Worm (Caenorhabditis elegans) whole organism, early embryonic: ENCODE measurements around the gene bet-2.
A peak's percentile ranks its signal among the peaks of the same experiment; 100 is the strongest.

Source experiments
- B0310.2 ChIP-seq: sonication (generic microtip); optimal IDR thresholded peaks from 2 replicates; lab custom pipeline; 2016; ENCODE audit warnings: mild to moderate bottlenecking, missing genetic modification characterization, missing compliant biosample characterization
- F13C5.2 ChIP-seq: sonication (generic microtip); optimal IDR thresholded peaks from 2 replicates; lab custom pipeline; 2017; ENCODE audit warnings: mild to moderate bottlenecking, missing genetic modification characterization, inconsistent platforms, missing compliant biosample characterization
- aly-1 ChIP-seq: sonication (generic microtip); optimal IDR thresholded peaks from 2 replicates; lab custom pipeline; 2016; ENCODE audit warnings: missing genetic modification characterization, missing compliant biosample characterization
- ama-1 ChIP-seq: fragments of 150-350 bp; optimal IDR thresholded peaks from 2 replicates; lab custom pipeline; 2014
- ceh-13 ChIP-seq: fragments of 200-800 bp; sonication (Bioruptor generic); optimal IDR thresholded peaks from 2 replicates; lab custom pipeline; 2018; ENCODE audit warnings: mild to moderate bottlenecking, missing genetic modification characterization, missing compliant biosample characterization
- ceh-36 ChIP-seq: sonication (generic microtip); optimal IDR thresholded peaks from 2 replicates; lab custom pipeline; 2016; ENCODE audit warnings: missing genetic modification characterization, inconsistent platforms, missing compliant biosample characterization
- ets-7 ChIP-seq: sonication (generic microtip); optimal IDR thresholded peaks from 2 replicates; lab custom pipeline; 2016; ENCODE audit warnings: missing genotype, missing genetic modification characterization, missing compliant biosample characterization
- flt-1 ChIP-seq: fragments of 200-800 bp; sonication (Bioruptor generic); IDR thresholded peaks from 2 replicates; pipeline ENCODE4 v1.3.6; 2022; ENCODE audit warnings: missing genetic modification characterization, missing compliant biosample characterization
- hmbx-1 ChIP-seq: sonication (generic microtip); optimal IDR thresholded peaks from 2 replicates; lab custom pipeline; 2016; ENCODE audit warnings: mild to moderate bottlenecking, missing genetic modification characterization, missing compliant biosample characterization
- hmg-4 ChIP-seq: fragments of 200-800 bp; sonication (Bioruptor generic); optimal IDR thresholded peaks from 2 replicates; lab custom pipeline; 2018; ENCODE audit warnings: mild to moderate bottlenecking, missing genetic modification characterization, missing compliant biosample characterization
- hnd-1 ChIP-seq: sonication (generic microtip); optimal IDR thresholded peaks from 2 replicates; lab custom pipeline; 2016; ENCODE audit warnings: missing genetic modification characterization, missing compliant biosample characterization
- pes-1 ChIP-seq: fragments of 200-800 bp; sonication (Bioruptor generic); IDR thresholded peaks from 2 replicates; pipeline ENCODE4 v1.3.6; 2022; ENCODE audit warnings: missing genetic modification reagents, missing genetic modification characterization, missing compliant biosample characterization
- scrt-1 ChIP-seq: fragments of 200-800 bp; sonication (Bioruptor generic); IDR thresholded peaks from 2 replicates; pipeline ENCODE4 v1.3.6; 2022; ENCODE audit warnings: missing genetic modification characterization, missing compliant biosample characterization
- sea-1 ChIP-seq: fragments of 200-800 bp; sonication (Bioruptor generic); conservative IDR thresholded peaks from 2 replicates; pipeline ENCODE4 v1.3.6; 2022; ENCODE audit warnings: missing genetic modification characterization, missing compliant biosample characterization
- tbx-11 ChIP-seq: fragments of 200-800 bp; sonication (Bioruptor generic); IDR thresholded peaks from 2 replicates; pipeline ENCODE4 v1.3.6; 2022; ENCODE audit warnings: missing genetic modification characterization, missing compliant biosample characterization
- tbx-37 ChIP-seq: fragments of 200-800 bp; sonication (Bioruptor generic); conservative IDR thresholded peaks from 2 replicates; pipeline ENCODE4 v1.3.6; 2022; ENCODE audit warnings: missing genetic modification reagents, missing genetic modification characterization, missing compliant biosample characterization
- tra-4 ChIP-seq: sonication (generic microtip); optimal IDR thresholded peaks from 2 replicates; lab custom pipeline; 2017; ENCODE audit warnings: missing genetic modification characterization, missing compliant biosample characterization

The bet-2 gene

DNA sequence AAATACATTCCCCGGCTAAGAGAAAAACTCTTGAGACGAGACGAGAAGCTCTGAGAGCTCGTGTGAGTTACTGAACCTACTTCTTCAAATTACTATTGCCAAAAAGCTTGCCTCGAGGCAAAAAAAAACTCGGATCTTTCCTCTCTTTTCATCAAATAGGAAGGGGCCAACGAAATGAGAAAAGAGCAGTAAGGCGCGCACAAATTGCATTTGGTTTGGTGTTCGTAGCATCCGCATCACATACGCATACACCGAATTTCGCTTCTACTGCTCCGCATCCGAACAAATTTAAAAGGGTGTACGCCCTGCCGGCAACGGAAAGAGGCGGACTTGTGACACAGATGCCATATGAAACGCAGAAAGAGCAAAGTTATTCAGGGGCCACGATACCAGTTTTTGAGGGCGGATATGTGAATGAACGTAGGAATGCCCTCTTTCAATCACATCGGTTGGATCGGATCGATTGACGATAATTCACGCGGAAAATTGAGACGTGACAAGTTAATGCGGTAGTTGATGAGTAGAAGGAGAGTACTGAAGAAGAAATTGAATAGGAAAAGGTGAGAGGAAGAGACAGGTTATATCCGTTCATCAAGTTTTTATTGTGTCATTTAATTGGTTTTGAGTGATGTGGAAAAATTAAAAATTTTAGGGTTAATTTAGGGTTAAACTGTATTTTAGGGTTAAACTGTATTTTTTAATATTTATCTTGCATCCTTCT is 25.8 kb downstream of the bet-2 start:
- TF ChIP-seq ama-1 (lab: Kevin White, UChicago) (no peak), hmg-4 (GFP tag; lab: Kevin White, UChicago) (peak; percentile 35)

- TF ChIP-seq aly-1 (tag; lab: Kevin White, UChicago), result peak; percentile 9
- TF ChIP-seq tbx-11 (GFP tag; lab: Robert Waterston, UW), result no peak
- TF ChIP-seq hmg-4 (GFP tag; lab: Kevin White, UChicago), result peak; percentile 76
- 0 out of 2 replicates have a peak, but pooled peaks have one; percentile 34 for TF ChIP-seq sea-1 (GFP tag; lab: Robert Waterston, UW)
Observed at ce11 chrX:10596420-10596907, 27.4 kb downstream of the bet-2 start.

ce11 chrX:10597554-10598191 is 28.6 kb downstream of the bet-2 start:
- no peak for TF ChIP-seq hmbx-1 (tag; lab: Kevin White, UChicago)
- TF ChIP-seq aly-1 (tag; lab: Kevin White, UChicago), result no peak
- no peak for TF ChIP-seq ama-1 (lab: Kevin White, UChicago)
- peak; percentile 45 for TF ChIP-seq F13C5.2 (tag; lab: Kevin White, UChicago)
- TF ChIP-seq ets-7 (tag; lab: Kevin White, UChicago), result no peak
- peak; percentile 67 for TF ChIP-seq hmg-4 (GFP tag; lab: Kevin White, UChicago)
- TF ChIP-seq sea-1 (GFP tag; lab: Robert Waterston, UW), result no peak
- TF ChIP-seq B0310.2, result peak; percentile 33
- no peak for TF ChIP-seq hnd-1 (tag; lab: Kevin White, UChicago)
- TF ChIP-seq tbx-11 (GFP tag; lab: Robert Waterston, UW), result no peak

ce11 chrX:10599719-10600155 is 30.7 kb downstream of the bet-2 start:
- no peak for TF ChIP-seq hmg-4 (GFP tag; lab: Kevin White, UChicago)
- no peak for TF ChIP-seq F13C5.2 (tag; lab: Kevin White, UChicago)
- no peak for TF ChIP-seq hmbx-1 (tag; lab: Kevin White, UChicago)
- TF ChIP-seq ceh-36 (tag; lab: Kevin White, UChicago), result no peak
- TF ChIP-seq scrt-1 (GFP tag; lab: Robert Waterston, UW), result no peak
- TF ChIP-seq ama-1 (lab: Kevin White, UChicago), result no peak
- no peak for TF ChIP-seq sea-1 (GFP tag; lab: Robert Waterston, UW)
- no peak for TF ChIP-seq ceh-13
- no peak for TF ChIP-seq tbx-37 (GFP tag; lab: Robert Waterston, UW)
- TF ChIP-seq ets-7 (tag; lab: Kevin White, UChicago), result no peak
- no peak for TF ChIP-seq pes-1 (GFP tag; lab: Robert Waterston, UW)
- no peak for TF ChIP-seq flt-1
- no peak for TF ChIP-seq aly-1 (tag; lab: Kevin White, UChicago)

ce11 chrX:10604386-10604785 is 35.3 kb downstream of the bet-2 start, which contains the start of gene flp-19:
Gene flp-19 (plus strand): TSS chrX:10604686.
- TF ChIP-seq ets-7 (tag; lab: Kevin White, UChicago) (no peak), hmbx-1 (tag; lab: Kevin White, UChicago) (no peak), ceh-36 (tag; lab: Kevin White, UChicago) (no peak), ceh-13 (no peak), aly-1 (tag; lab: Kevin White, UChicago) (no peak), tbx-11 (GFP tag; lab: Robert Waterston, UW) (no peak), hnd-1 (tag; lab: Kevin White, UChicago) (no peak), pes-1 (GFP tag; lab: Robert Waterston, UW) (no peak), scrt-1 (GFP tag; lab: Robert Waterston, UW) (no peak), tbx-37 (GFP tag; lab: Robert Waterston, UW) (no peak), B0310.2 (no peak), tra-4 (no peak), flt-1 (no peak)

DNA sequence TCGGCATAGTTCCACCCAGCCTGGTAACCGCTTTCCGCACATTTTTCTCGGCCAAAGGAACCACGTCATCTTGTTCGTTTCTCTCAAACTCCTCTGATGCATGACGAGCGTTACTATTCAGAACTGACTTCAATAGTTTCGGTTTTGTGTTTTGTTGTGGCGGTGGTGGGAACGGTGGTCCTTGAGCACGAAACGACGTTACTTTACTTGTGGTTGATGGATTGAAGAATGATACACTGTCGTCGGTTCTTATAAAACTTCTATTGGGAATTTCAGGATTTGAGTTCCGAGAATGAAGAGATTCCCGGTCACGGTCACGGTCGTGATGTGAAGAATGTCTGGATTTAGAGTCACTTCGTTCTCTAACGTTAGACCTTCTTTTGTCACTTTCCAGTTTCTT is 40.8 kb downstream of the bet-2 start:
- TF ChIP-seq ceh-36 (tag; lab: Kevin White, UChicago) (no peak), F13C5.2 (tag; lab: Kevin White, UChicago) (no peak), pes-1 (GFP tag; lab: Robert Waterston, UW) (no peak), aly-1 (tag; lab: Kevin White, UChicago) (no peak), ama-1 (lab: Kevin White, UChicago) (no peak), ets-7 (tag; lab: Kevin White, UChicago) (no peak), hmg-4 (GFP tag; lab: Kevin White, UChicago) (no peak), flt-1 (no peak), sea-1 (GFP tag; lab: Robert Waterston, UW) (no peak), tra-4 (no peak), tbx-37 (GFP tag; lab: Robert Waterston, UW) (no peak), hnd-1 (tag; lab: Kevin White, UChicago) (no peak), tbx-11 (GFP tag; lab: Robert Waterston, UW) (no peak)

DNA sequence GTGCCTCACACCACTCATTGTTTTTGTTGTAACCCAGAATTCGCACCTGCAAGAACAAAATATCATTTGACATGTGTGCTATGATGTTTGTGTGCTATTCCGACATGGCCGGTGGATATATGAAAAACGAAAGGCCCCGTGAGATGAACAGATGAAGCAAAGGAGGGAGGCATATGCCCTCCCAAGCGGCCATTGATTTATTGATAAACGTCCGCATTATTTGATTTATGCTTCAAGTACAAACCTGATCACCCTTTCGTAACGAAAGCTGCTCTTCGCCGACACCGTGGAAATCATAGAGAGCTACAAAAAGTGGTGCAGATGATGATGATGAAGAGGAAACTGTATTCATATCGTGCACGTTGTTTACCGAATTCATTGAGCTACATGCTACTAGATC is 43.3 kb downstream of the bet-2 start:
- TF ChIP-seq hmg-4 (GFP tag; lab: Kevin White, UChicago) (no peak), flt-1 (no peak)
